Fruit fly (Drosophila melanogaster): ENCODE measurements around the gene Bdbt.
A peak's percentile ranks its signal among the peaks of the same experiment; 100 is the strongest.

Gene Bdbt

DNA sequence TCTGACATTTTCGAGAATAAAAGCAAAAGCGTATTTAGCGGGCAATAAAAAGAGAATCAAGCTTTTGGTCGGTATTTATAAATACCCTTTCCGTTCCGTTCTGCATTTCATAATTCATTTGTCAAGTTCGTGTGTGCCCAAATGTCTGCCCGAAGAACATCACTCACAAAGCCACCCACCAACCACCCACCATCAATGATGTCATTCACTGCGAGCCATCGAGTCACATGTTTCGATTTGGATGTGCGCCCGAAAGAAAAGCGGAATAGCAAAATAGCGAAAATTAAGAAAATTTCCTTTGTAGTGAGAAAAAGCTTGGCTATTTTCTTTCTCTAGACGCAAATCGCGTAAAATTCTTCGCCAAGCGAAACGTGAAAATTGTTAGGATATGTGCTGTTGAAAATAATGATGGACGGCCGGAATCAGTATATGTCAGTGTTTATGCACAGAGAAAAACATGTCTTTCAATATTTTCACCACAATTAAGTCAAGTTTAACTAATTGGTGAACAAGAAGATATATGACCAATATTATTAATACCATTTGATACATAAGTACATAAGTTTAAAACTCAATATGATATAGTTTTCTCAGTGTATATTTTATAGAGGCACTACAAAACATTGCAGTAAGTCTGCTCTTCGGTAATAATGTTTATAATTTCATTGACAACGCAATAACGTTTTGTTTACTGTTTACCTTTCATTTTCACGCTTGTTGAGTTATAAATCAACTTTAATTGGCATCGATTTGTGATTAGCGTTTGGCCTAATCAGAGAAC, 32.6 kb upstream of the Bdbt start (continued):
- TF ChIP-seq CG10543 (GFP tag; optimal IDR thresholded peaks at IDR 0.05) (peak; percentile 72), ase (GFP tag; IDR thresholded peaks at IDR 0.05) (0 out of 3 replicates have a peak, but pooled peaks have one; percentile 4), CG12155 (GFP tag; optimal IDR thresholded peaks at IDR 0.05) (peak; percentile 56), CG2889 (GFP tag; IDR thresholded peaks at IDR 0.05) (0 out of 3 replicates have a peak, but pooled peaks have one; percentile 42), ci (GFP tag; IDR thresholded peaks at IDR 0.05) (peak; percentile 56; the same call in 1 of the 3 replicates), CG16779 (GFP tag; IDR thresholded peaks at IDR 0.05) (no peak), CG13296 (GFP tag; optimal IDR thresholded peaks at IDR 0.05) (peak; percentile 44), CG1647 (GFP tag; optimal IDR thresholded peaks at IDR 0.05) (no peak), pita (GFP tag; optimal IDR thresholded peaks at IDR 0.05) (no peak), Nf-YA (GFP tag; IDR thresholded peaks at IDR 0.05) (no peak), jing (GFP tag; optimal IDR thresholded peaks at IDR 0.05) (no peak), Dek (tag; optimal IDR thresholded peaks at IDR 0.05) (peak; percentile 42), HLH3B (GFP tag; IDR thresholded peaks at IDR 0.05) (no peak), salm (tag; optimal IDR thresholded peaks at IDR 0.05) (no peak), CTCF (GFP tag; optimal IDR thresholded peaks at IDR 0.05) (no peak), ab (GFP tag; optimal IDR thresholded peaks at IDR 0.05) (no peak), YL-1 (GFP tag; optimal IDR thresholded peaks at IDR 0.05) (no peak), ttk (GFP tag; IDR thresholded peaks at IDR 0.05) (0 out of 2 replicates have a peak, but pooled peaks have one; percentile 28), CG2678 (tag; optimal IDR thresholded peaks at IDR 0.05) (peak; percentile 80), Ada2b (GFP tag; IDR thresholded peaks at IDR 0.05) (peak; percentile 71), lov (optimal IDR thresholded peaks at IDR 0.05) (no peak), lov (GFP tag; IDR thresholded peaks at IDR 0.05) (no peak), sr (GFP tag; IDR thresholded peaks at IDR 0.05) (peak; percentile 91), CG4360 (GFP tag; IDR thresholded peaks at IDR 0.05) (no peak), sug (tag; optimal IDR thresholded peaks at IDR 0.05) (no peak), CG18619 (GFP tag; optimal IDR thresholded peaks at IDR 0.05) (peak; percentile 9), CG12744 (GFP tag; optimal IDR thresholded peaks at IDR 0.05) (no peak), CG11695 (GFP tag; IDR thresholded peaks at IDR 0.05) (peak; percentile 67), CG4424 (GFP tag; optimal IDR thresholded peaks at IDR 0.05) (peak; percentile 48), nmo (GFP tag; optimal IDR thresholded peaks at IDR 0.05) (peak; percentile 12), CG10979 (tag; optimal IDR thresholded peaks at IDR 0.05) (peak; percentile 4), fd64A (GFP tag; optimal IDR thresholded peaks at IDR 0.05) (no peak), ara (GFP tag; IDR thresholded peaks at IDR 0.05) (peak; percentile 41; the same call in 1 of the 2 replicates), Drgx (GFP tag; IDR thresholded peaks at IDR 0.05) (peak; percentile 58), lbe (GFP tag; optimal IDR thresholded peaks at IDR 0.05) (no peak), CG8089 (GFP tag; optimal IDR thresholded peaks at IDR 0.05) (no peak), Dref (GFP tag; IDR thresholded peaks at IDR 0.05) (no peak), Rfx (GFP tag; IDR thresholded peaks at IDR 0.05) (peak; percentile 75), wor (GFP tag; IDR thresholded peaks at IDR 0.05) (no peak), D19A (tag; optimal IDR thresholded peaks at IDR 0.05) (peak; percentile 6), mirr (GFP tag; optimal IDR thresholded peaks at IDR 0.05) (no peak), tio (GFP tag; optimal IDR thresholded peaks at IDR 0.05) (peak; percentile 49), ssp (GFP tag; IDR thresholded peaks at IDR 0.05) (peak; percentile 43), CG1603 (tag; optimal IDR thresholded peaks at IDR 0.05) (peak; percentile 49), aop (GFP tag; IDR thresholded peaks at IDR 0.05) (no peak), crp (GFP tag; optimal IDR thresholded peaks at IDR 0.05) (no peak), klu (GFP tag; IDR thresholded peaks at IDR 0.05) (peak; percentile 33; the same call in 1 of the 2 replicates), Elba2 (GFP tag; optimal IDR thresholded peaks at IDR 0.05) (no peak), so (GFP tag; IDR thresholded peaks at IDR 0.05) (0 out of 3 replicates have a peak, but pooled peaks have one; percentile 52), CG16815 (GFP tag; optimal IDR thresholded peaks at IDR 0.05) (peak; percentile 8), ap (GFP tag; IDR thresholded peaks at IDR 0.05) (peak; percentile 44; the same call in 1 of the 2 replicates)
